Fruit fly (Drosophila melanogaster) whole organism, embryonic: ENCODE data around the gene CG12112.

Experiments used
- Abd-B ChIP-seq: fragments of 200-800 bp; sonication (Bioruptor generic); optimal IDR thresholded peaks from 2 replicates; lab custom pipeline; 2018; ENCODE audit warnings: missing biosample characterization, mild to moderate bottlenecking, missing genetic modification characterization, moderate library complexity
- Ada2b ChIP-seq: fragments of 200-800 bp; sonication (Bioruptor generic); IDR thresholded peaks from 2 replicates; pipeline ENCODE4 v1.3.6; 2022; ENCODE audit warnings: missing biosample characterization, missing genetic modification characterization
- Antp ChIP-seq: fragments of 200-800 bp; sonication (Bioruptor generic); optimal IDR thresholded peaks from 3 replicates; lab custom pipeline; 2016; ENCODE audit warnings: missing biosample characterization, missing genetic modification characterization
- Awh ChIP-seq: fragments of 200-800 bp; sonication (Bioruptor generic); IDR thresholded peaks from 2 replicates; pipeline ENCODE4, ENCODE4 v1.3.6; 2022; ENCODE audit warnings: missing biosample characterization, missing genetic modification characterization
- Bteb2 ChIP-seq: fragments of 200-800 bp; sonication (Bioruptor generic); optimal IDR thresholded peaks from 2 replicates; lab custom pipeline; 2016; ENCODE audit warnings: missing biosample characterization, missing genetic modification characterization
- CG10274 ChIP-seq: fragments of 200-800 bp; sonication (Bioruptor generic); optimal IDR thresholded peaks from 3 replicates; lab custom pipeline; 2017; ENCODE audit warnings: missing biosample characterization, mild to moderate bottlenecking, missing genetic modification characterization
- CG10321 ChIP-seq: fragments of 200-800 bp; sonication (Bioruptor generic); IDR thresholded peaks from 2 replicates; pipeline ENCODE4 v1.3.6; 2022; ENCODE audit warnings: missing biosample characterization, missing genetic modification characterization
- CG10565 ChIP-seq: fragments of 200-800 bp; sonication (Bioruptor generic); optimal IDR thresholded peaks from 3 replicates; lab custom pipeline; 2016; ENCODE audit warnings: missing biosample characterization, mild to moderate bottlenecking, missing genetic modification characterization
- CG10959 ChIP-seq: fragments of 200-800 bp; sonication (Bioruptor generic); IDR thresholded peaks from 2 replicates; pipeline ENCODE4 v1.3.6; 2022; ENCODE audit warnings: missing biosample characterization, missing genetic modification characterization
- CG11093 ChIP-seq: fragments of 200-800 bp; sonication (Bioruptor generic); IDR thresholded peaks from 3 replicates; pipeline ENCODE4 v1.3.6; 2022; ENCODE audit warnings: missing biosample characterization, missing genetic modification characterization
- CG11456 ChIP-seq: fragments of 200-800 bp; sonication (Bioruptor generic); IDR thresholded peaks from 3 replicates; pipeline ENCODE4 v1.3.6; 2022; ENCODE audit warnings: missing biosample characterization, missing genetic modification characterization
- CG12219 ChIP-seq: fragments of 200-800 bp; sonication (Bioruptor generic); optimal IDR thresholded peaks from 3 replicates; lab custom pipeline; 2018; ENCODE audit warnings: missing biosample characterization, mild to moderate bottlenecking, missing genetic modification characterization
- CG14014 ChIP-seq: fragments of 200-800 bp; sonication (Bioruptor generic); IDR thresholded peaks from 2 replicates; pipeline ENCODE4 v1.3.6; 2022; ENCODE audit warnings: missing biosample characterization, missing genetic modification characterization
- CG14050 ChIP-seq: fragments of 200-800 bp; sonication (Bioruptor generic); IDR thresholded peaks from 3 replicates; pipeline ENCODE4 v1.3.6; 2022; ENCODE audit warnings: missing biosample characterization, missing genetic modification characterization
- CG15073 ChIP-seq: fragments of 200-800 bp; sonication (Bioruptor generic); optimal IDR thresholded peaks from 2 replicates; lab custom pipeline; 2016; ENCODE audit warnings: missing biosample characterization, missing genetic modification characterization
- CG1603 ChIP-seq: fragments of 200-800 bp; sonication (Bioruptor generic); optimal IDR thresholded peaks from 2 replicates; lab custom pipeline; 2019; ENCODE audit warnings: missing biosample characterization, mild to moderate bottlenecking, missing genetic modification characterization, moderate library complexity
- CG17186 ChIP-seq: fragments of 200-800 bp; sonication (Bioruptor generic); optimal IDR thresholded peaks from 3 replicates; lab custom pipeline; 2017; ENCODE audit warnings: missing biosample characterization, missing genetic modification reagents, missing genetic modification characterization
- CG30431 ChIP-seq: fragments of 200-800 bp; sonication (Bioruptor generic); optimal IDR thresholded peaks from 2 replicates; lab custom pipeline; 2017; ENCODE audit warnings: missing biosample characterization, missing genetic modification characterization
- CG31224 ChIP-seq: fragments of 200-800 bp; sonication (Bioruptor generic); IDR thresholded peaks from 2 replicates; pipeline ENCODE4 v1.3.6; 2022; ENCODE audit warnings: missing biosample characterization, missing genetic modification characterization
- CG31388 ChIP-seq: fragments of 200-800 bp; sonication (Bioruptor generic); optimal IDR thresholded peaks from 2 replicates; lab custom pipeline; 2016; ENCODE audit warnings: missing biosample characterization, missing genetic modification characterization
- CG7745 ChIP-seq: fragments of 200-800 bp; sonication (Bioruptor generic); optimal IDR thresholded peaks from 2 replicates; lab custom pipeline; 2018; ENCODE audit warnings: missing biosample characterization, mild to moderate bottlenecking, missing genetic modification characterization, moderate library complexity
- CG7839 ChIP-seq: fragments of 200-800 bp; sonication (Bioruptor generic); optimal IDR thresholded peaks from 3 replicates; lab custom pipeline; 2018; ENCODE audit warnings: missing biosample characterization, mild to moderate bottlenecking, missing genetic modification characterization, moderate library complexity
- CG9797 ChIP-seq: fragments of 200-800 bp; sonication (Bioruptor generic); optimal IDR thresholded peaks from 3 replicates; lab custom pipeline; 2018; ENCODE audit warnings: missing biosample characterization, mild to moderate bottlenecking, missing genetic modification characterization
- CG9817 ChIP-seq: fragments of 200-800 bp; sonication (Bioruptor generic); optimal IDR thresholded peaks from 2 replicates; lab custom pipeline; 2018; ENCODE audit warnings: missing biosample characterization, mild to moderate bottlenecking, missing genetic modification characterization, moderate library complexity
- D ChIP-seq, 2 experiments: fragments of 200-800 bp in 1 of 2; fragments of >200 bp in 1 of 2; sonication (Bioruptor generic) in 1 of 2; optimal IDR thresholded peaks; 2 replicates in 1 of 2; 3 replicates in 1 of 2; lab custom pipeline; 2017; ENCODE audit warnings: mild to moderate bottlenecking in 1 of 2, missing biosample characterization in 1 of 2, missing genetic modification characterization in 1 of 2, missing genetic modification reagents in 1 of 2
- D19B ChIP-seq: fragments of 200-800 bp; sonication (Bioruptor generic); optimal IDR thresholded peaks from 2 replicates; lab custom pipeline; 2017; ENCODE audit warnings: missing biosample characterization, mild to moderate bottlenecking, missing genetic modification characterization
- Dfd ChIP-seq, 2 experiments: fragments of >200 bp; optimal IDR thresholded peaks; 2 replicates each; lab custom pipeline; 2017; ENCODE audit warnings: missing biosample characterization in 2 of 2, missing genetic modification characterization in 2 of 2
- Elba2 ChIP-seq: fragments of 200-800 bp; sonication (Bioruptor generic); optimal IDR thresholded peaks from 3 replicates; lab custom pipeline; 2016; ENCODE audit warnings: missing biosample characterization, missing genetic modification characterization
- Ets65A ChIP-seq: fragments of 200-800 bp; sonication (Bioruptor generic); peaks from one replicate; lab custom pipeline; 2016; ENCODE audit warnings: missing biosample characterization, missing genetic modification characterization
- Fer3 ChIP-seq: fragments of 200-800 bp; sonication (Bioruptor generic); optimal IDR thresholded peaks from 2 replicates; lab custom pipeline; 2018; ENCODE audit warnings: missing biosample characterization, mild to moderate bottlenecking, missing genetic modification characterization, moderate library complexity
- HLHmδ ChIP-seq: fragments of 200-800 bp; sonication (Bioruptor generic); optimal IDR thresholded peaks from 2 replicates; lab custom pipeline; 2018; ENCODE audit warnings: missing biosample characterization, mild to moderate bottlenecking, missing genetic modification characterization, moderate library complexity
- HmgZ ChIP-seq: fragments of 200-800 bp; sonication (Bioruptor generic); optimal IDR thresholded peaks from 2 replicates; lab custom pipeline; 2018; ENCODE audit warnings: missing biosample characterization, mild to moderate bottlenecking, missing genetic modification characterization
- Sox102F ChIP-seq: fragments of 200-800 bp; sonication (Bioruptor generic); optimal IDR thresholded peaks from 2 replicates; lab custom pipeline; 2018; ENCODE audit warnings: missing biosample characterization, mild to moderate bottlenecking, missing genetic modification characterization, moderate library complexity
- Xbp1 ChIP-seq: fragments of 200-800 bp; sonication (Bioruptor generic); optimal IDR thresholded peaks from 3 replicates; lab custom pipeline; 2016; ENCODE audit warnings: missing biosample characterization, mild to moderate bottlenecking, missing genetic modification characterization
- al ChIP-seq: fragments of 200-800 bp; sonication (Bioruptor generic); IDR thresholded peaks from 2 replicates; pipeline ENCODE4 v1.3.6; 2022; ENCODE audit warnings: missing biosample characterization, missing genetic modification characterization
- chn ChIP-seq: fragments of 200-800 bp; sonication (Bioruptor generic); optimal IDR thresholded peaks from 2 replicates; lab custom pipeline; 2016; ENCODE audit warnings: missing biosample characterization, missing genetic modification characterization
- gem ChIP-seq: fragments of 200-800 bp; sonication (Bioruptor generic); optimal IDR thresholded peaks from 2 replicates; lab custom pipeline; 2019; ENCODE audit warnings: missing biosample characterization, mild to moderate bottlenecking, missing genetic modification characterization, moderate library complexity
- hbn ChIP-seq: fragments of 200-800 bp; sonication (Bioruptor generic); IDR thresholded peaks from 2 replicates; pipeline ENCODE4 v1.3.6; 2022; ENCODE audit warnings: missing biosample characterization, missing genetic modification characterization; ENCODE audit not compliant: partially characterized antibody
- nerfin-1 ChIP-seq: fragments of 200-800 bp; sonication (Bioruptor generic); optimal IDR thresholded peaks from 3 replicates; lab custom pipeline; 2019; ENCODE audit warnings: missing biosample characterization, mild to moderate bottlenecking, missing genetic modification characterization, moderate library complexity
- pita ChIP-seq: fragments of 200-800 bp; sonication (Bioruptor generic); optimal IDR thresholded peaks from 2 replicates; lab custom pipeline; 2017; ENCODE audit warnings: missing biosample characterization, mild to moderate bottlenecking, missing genetic modification characterization
- prd ChIP-seq, 3 experiments: fragments of >200 bp in 2 of 3; fragments of 200-800 bp in 1 of 3; sonication (Bioruptor generic) in 1 of 3; optimal IDR thresholded peaks in 2 of 3; IDR thresholded peaks in 1 of 3; 2 replicates in 2 of 3; 3 replicates in 1 of 3; pipeline versions ENCODE4 v1.3.6 to Lab custom; 2017 to 2022; ENCODE audit warnings: missing biosample characterization in 1 of 3, missing genetic modification characterization in 1 of 3
- sc ChIP-seq, 3 experiments: fragments of >200 bp in 2 of 3; fragments of 200-800 bp in 1 of 3; sonication (Bioruptor generic) in 1 of 3; optimal IDR thresholded peaks; 2 replicates in 2 of 3; 3 replicates in 1 of 3; lab custom pipeline; 2017; ENCODE audit warnings: mild to moderate bottlenecking in 1 of 3, missing biosample characterization in 1 of 3, missing genetic modification characterization in 1 of 3, missing genetic modification reagents in 1 of 3
- scrt ChIP-seq: fragments of 200-800 bp; sonication (Bioruptor generic); optimal IDR thresholded peaks from 2 replicates; lab custom pipeline; 2018; ENCODE audit warnings: missing biosample characterization, mild to moderate bottlenecking, missing genetic modification characterization, moderate library complexity
- slp2 ChIP-seq: fragments of 200-800 bp; sonication (Bioruptor generic); optimal IDR thresholded peaks from 2 replicates; lab custom pipeline; 2016; ENCODE audit warnings: missing biosample characterization, missing genetic modification characterization
- sqz ChIP-seq: fragments of 200-800 bp; sonication (Bioruptor generic); optimal IDR thresholded peaks from 3 replicates; lab custom pipeline; 2018; ENCODE audit warnings: missing biosample characterization, mild to moderate bottlenecking, missing genetic modification characterization
- ttk ChIP-seq: fragments of 200-800 bp; sonication (Bioruptor generic); IDR thresholded peaks from 2 replicates; pipeline ENCODE4 v2.1.2; 2022; ENCODE audit warnings: missing biosample characterization, missing genetic modification characterization
- twi ChIP-seq: fragments of 200-800 bp; optimal IDR thresholded peaks from 2 replicates; lab custom pipeline; 2019; ENCODE audit warnings: missing biosample characterization, mild to moderate bottlenecking, missing genetic modification characterization, moderate library complexity
- unpg ChIP-seq: fragments of 200-800 bp; sonication (Bioruptor generic); optimal IDR thresholded peaks from 3 replicates; lab custom pipeline; 2018; ENCODE audit warnings: missing biosample characterization, mild to moderate bottlenecking, missing genetic modification characterization, moderate library complexity
- vfl ChIP-seq: fragments of 200-800 bp; sonication (Bioruptor generic); optimal IDR thresholded peaks from 2 replicates; lab custom pipeline; 2016; ENCODE audit warnings: missing biosample characterization, missing genetic modification characterization
- zfh2 ChIP-seq: fragments of 200-800 bp; sonication (Bioruptor generic); optimal IDR thresholded peaks from 2 replicates; lab custom pipeline; 2016; ENCODE audit warnings: missing biosample characterization, missing genetic modification characterization

Gene CG12112

DNA sequence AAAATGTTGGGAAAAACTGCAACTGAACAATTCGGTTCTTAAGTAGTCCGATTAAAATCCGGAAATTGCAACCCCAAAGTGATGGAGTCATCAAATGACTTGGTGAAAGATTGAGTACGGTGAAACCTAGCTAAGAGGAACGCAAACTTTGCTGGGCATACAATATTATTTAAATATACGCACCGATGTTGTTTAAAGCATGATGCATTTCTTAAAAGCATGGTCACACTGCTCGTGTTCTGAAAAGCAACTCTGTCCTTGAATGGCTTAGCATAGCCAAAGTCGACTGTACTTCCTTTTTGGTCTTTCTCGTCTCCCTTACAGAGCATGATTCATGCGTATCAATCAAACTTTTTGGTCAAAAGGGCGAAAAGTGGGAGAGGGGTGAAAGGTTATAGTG is 23.3 kb downstream of the CG12112 start (continued):
- TF ChIP-seq CG15073 (GFP tag; lab: Kevin White, UChicago): no peak
- TF ChIP-seq ttk (GFP tag; lab: Robert Waterston, UW): peak; percentile 60
- no peak for TF ChIP-seq hbn (GFP tag; lab: Robert Waterston, UW)
- no peak for TF ChIP-seq Awh (GFP tag; lab: Robert Waterston, UW)
- TF ChIP-seq sqz (GFP tag; lab: Kevin White, UChicago): no peak
- TF ChIP-seq CG10274 (GFP tag; lab: Kevin White, UChicago): no peak
- TF ChIP-seq CG14014 (GFP tag; lab: Robert Waterston, UW): 0 out of 2 replicates have a peak, but pooled peaks have one; percentile 40
- TF ChIP-seq Xbp1: peak; percentile 21
- no peak for TF ChIP-seq CG17186
- no peak for TF ChIP-seq CG10959 (GFP tag; lab: Robert Waterston, UW)
- TF ChIP-seq Antp (GFP tag; lab: Kevin White, UChicago): peak; percentile 29
- TF ChIP-seq CG10321: no peak
- no peak for TF ChIP-seq CG9797 (GFP tag; lab: Kevin White, UChicago)
- TF ChIP-seq CG12219: no peak
- no peak for TF ChIP-seq Bteb2 (GFP tag; lab: Kevin White, UChicago)
- no peak for TF ChIP-seq zfh2 (GFP tag; lab: Kevin White, UChicago)
- TF ChIP-seq Elba2: no peak
- TF ChIP-seq HmgZ (tag; lab: Kevin White, UChicago): no peak
- no peak for TF ChIP-seq nerfin-1 (tag; lab: Kevin White, UChicago)
- no peak for TF ChIP-seq slp2 (GFP tag; lab: Kevin White, UChicago)
- TF ChIP-seq sc (optimal IDR thresholded peaks at IDR 0.05; lab: Kevin White, UChicago): no peak
- TF ChIP-seq sc (GFP tag; optimal IDR thresholded peaks at IDR 0.05; lab: Kevin White, UChicago): no peak
- no peak for TF ChIP-seq CG30431 (GFP tag; lab: Kevin White, UChicago)
- peak; percentile 66 for TF ChIP-seq Ada2b (GFP tag; lab: Robert Waterston, UW)
- TF ChIP-seq gem (tag; lab: Kevin White, UChicago): peak; percentile 43
- no peak for TF ChIP-seq vfl
- TF ChIP-seq CG11456 (GFP tag; lab: Robert Waterston, UW): no peak
- peak; percentile 26 for TF ChIP-seq Fer3 (tag; lab: Kevin White, UChicago)
- TF ChIP-seq Sox102F: peak; percentile 24
- no peak for TF ChIP-seq CG10565
- no peak for TF ChIP-seq twi (tag; lab: Kevin White, UChicago)
- TF ChIP-seq CG31224 (GFP tag; lab: Robert Waterston, UW): no peak
- TF ChIP-seq CG31388 (GFP tag; lab: Kevin White, UChicago): no peak
- TF ChIP-seq prd (optimal IDR thresholded peaks at IDR 0.05; lab: Kevin White, UChicago): no peak
- peak; percentile 49; the same call in 1 of the 3 replicates for TF ChIP-seq prd (GFP tag; IDR thresholded peaks at IDR 0.05; lab: Robert Waterston, UW)
- no peak for TF ChIP-seq al
- TF ChIP-seq D (optimal IDR thresholded peaks at IDR 0.05; lab: Kevin White, UChicago): no peak
- no peak for TF ChIP-seq D (GFP tag; optimal IDR thresholded peaks at IDR 0.05; lab: Kevin White, UChicago)
- no peak for TF ChIP-seq scrt (GFP tag; lab: Kevin White, UChicago)
- peak; percentile 89 for TF ChIP-seq Ets65A (GFP tag; lab: Kevin White, UChicago)
- TF ChIP-seq CG14050: no peak
- peak; percentile 57 for TF ChIP-seq CG7839 (tag; lab: Kevin White, UChicago)
- TF ChIP-seq CG7745 (tag; lab: Kevin White, UChicago): no peak
- TF ChIP-seq CG9817 (tag; lab: Kevin White, UChicago): no peak
- peak; percentile 34 for TF ChIP-seq CG1603 (tag; lab: Kevin White, UChicago)
- no peak for TF ChIP-seq Abd-B (GFP tag; lab: Kevin White, UChicago)
- TF ChIP-seq D19B (GFP tag; lab: Kevin White, UChicago): no peak
- TF ChIP-seq unpg: peak; percentile 10
- no peak for TF ChIP-seq chn (GFP tag; lab: Kevin White, UChicago)
- TF ChIP-seq pita: no peak
- TF ChIP-seq Dfd (GFP tag; optimal IDR thresholded peaks at IDR 0.05; lab: Kevin White, UChicago): no peak
- no peak for TF ChIP-seq HLHmδ (GFP tag; lab: Kevin White, UChicago)
- TF ChIP-seq CG11093 (GFP tag; lab: Robert Waterston, UW): no peak
